Worm (Caenorhabditis elegans): ENCODE data around the gene str-32.

ce11 chrV:4929842-4930241 is 48.6 kb upstream of the str-32 start, which contains the start of gene str-205:
- TF ChIP-seq fos-1 (tag; optimal IDR thresholded peaks at IDR 0.05) (no peak), dpl-1 (GFP tag; optimal IDR thresholded peaks at IDR 0.05) (no peak)

All from whole organism, L4 larva.